Worm (Caenorhabditis elegans): ENCODE results near the gene C01B10.6.

C01B10.6 gene

DNA sequence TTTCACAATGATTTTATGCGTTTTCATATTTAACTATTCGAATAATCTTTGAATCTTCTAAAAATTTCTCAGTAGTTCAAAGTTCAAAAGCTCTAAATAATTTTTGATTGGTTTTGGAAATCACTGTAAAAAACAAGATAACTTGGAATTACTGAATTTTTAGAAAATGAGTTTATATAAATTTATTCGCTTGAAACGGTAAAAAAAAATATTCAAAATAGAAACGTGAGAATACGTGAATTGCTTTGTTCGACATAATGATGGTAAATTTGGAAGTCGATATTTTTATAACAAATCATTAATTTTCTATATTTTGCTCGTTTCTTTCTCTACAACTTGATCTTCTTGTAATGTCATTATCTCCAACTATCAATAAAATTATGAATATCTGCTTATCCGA lies 16.6 kb upstream of the C01B10.6 start, which contains the start of gene C01B10.44:
Gene C01B10.44 (plus strand): TSS at position 301 of the 400 bp plus-strand sequence.
- no peak for TF ChIP-seq aly-2 (tag; optimal IDR thresholded peaks at IDR 0.05)
- TF ChIP-seq lin-39 (tag; optimal IDR thresholded peaks at IDR 0.05): no peak
- TF ChIP-seq hmg-11 (tag; optimal IDR thresholded peaks at IDR 0.05): no peak
- TF ChIP-seq ZK546.5 (tag; optimal IDR thresholded peaks at IDR 0.05): no peak
- TF ChIP-seq nhr-77 (tag; optimal IDR thresholded peaks at IDR 0.05): no peak
- TF ChIP-seq ceh-28 (tag; optimal IDR thresholded peaks at IDR 0.05): no peak

DNA sequence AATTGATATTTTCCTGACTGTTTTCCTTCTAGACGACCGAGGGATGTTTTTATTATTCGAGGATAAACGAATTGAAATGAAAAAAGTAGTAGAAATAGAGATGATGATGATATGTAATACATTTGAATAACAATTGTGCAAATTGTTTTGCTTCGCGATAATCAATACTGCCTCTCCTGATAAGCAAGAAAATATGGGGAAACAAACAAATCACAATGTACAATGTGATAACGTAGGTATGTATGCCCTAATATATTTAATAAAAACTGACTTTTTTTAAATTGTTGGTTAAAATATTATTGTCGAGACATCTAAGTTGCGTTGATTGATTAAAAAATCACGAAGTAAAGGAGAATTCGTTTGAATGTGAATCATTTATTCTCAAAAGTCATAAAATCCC lies 12.2 kb upstream of the C01B10.6 start, which contains the start of gene cest-5.2:
Gene cest-5.2 (minus strand): TSS at position 128 of the 400 bp plus-strand sequence.
- TF ChIP-seq pqm-1 (tag; optimal IDR thresholded peaks at IDR 0.05): peak; percentile 9
- no peak for TF ChIP-seq nhr-28 (tag; optimal IDR thresholded peaks at IDR 0.05)
- TF ChIP-seq fos-1 (tag; optimal IDR thresholded peaks at IDR 0.05): no peak
- peak; percentile 26 for TF ChIP-seq pha-4 (tag; optimal IDR thresholded peaks at IDR 0.05)
- TF ChIP-seq ceh-82 (tag; optimal IDR thresholded peaks at IDR 0.05): no peak
- no peak for TF ChIP-seq R02D3.7 (tag; optimal IDR thresholded peaks at IDR 0.05)
- no peak for TF ChIP-seq fkh-2 (tag; optimal IDR thresholded peaks at IDR 0.05)
- no peak for TF ChIP-seq sea-2 (GFP tag; optimal IDR thresholded peaks at IDR 0.05)
- no peak for TF ChIP-seq eor-1 (tag; optimal IDR thresholded peaks at IDR 0.05)
- no peak for TF ChIP-seq daf-12 (tag; optimal IDR thresholded peaks at IDR 0.05)
- no peak for TF ChIP-seq nhr-237 (tag; optimal IDR thresholded peaks at IDR 0.05)
- no peak for TF ChIP-seq snpc-4 (tag; optimal IDR thresholded peaks at IDR 0.05)
- no peak for TF ChIP-seq unc-62 (GFP tag; optimal IDR thresholded peaks at IDR 0.05)
- peak; percentile 67 for TF ChIP-seq elt-2 (tag; optimal IDR thresholded peaks at IDR 0.05)
- TF ChIP-seq ceh-28 (tag; optimal IDR thresholded peaks at IDR 0.05): peak; percentile 14
- no peak for TF ChIP-seq ceh-16 (tag; optimal IDR thresholded peaks at IDR 0.05)
- TF ChIP-seq nhr-67 (tag; optimal IDR thresholded peaks at IDR 0.05): no peak
- no peak for TF ChIP-seq jun-1 (tag; optimal IDR thresholded peaks at IDR 0.05)

DNA sequence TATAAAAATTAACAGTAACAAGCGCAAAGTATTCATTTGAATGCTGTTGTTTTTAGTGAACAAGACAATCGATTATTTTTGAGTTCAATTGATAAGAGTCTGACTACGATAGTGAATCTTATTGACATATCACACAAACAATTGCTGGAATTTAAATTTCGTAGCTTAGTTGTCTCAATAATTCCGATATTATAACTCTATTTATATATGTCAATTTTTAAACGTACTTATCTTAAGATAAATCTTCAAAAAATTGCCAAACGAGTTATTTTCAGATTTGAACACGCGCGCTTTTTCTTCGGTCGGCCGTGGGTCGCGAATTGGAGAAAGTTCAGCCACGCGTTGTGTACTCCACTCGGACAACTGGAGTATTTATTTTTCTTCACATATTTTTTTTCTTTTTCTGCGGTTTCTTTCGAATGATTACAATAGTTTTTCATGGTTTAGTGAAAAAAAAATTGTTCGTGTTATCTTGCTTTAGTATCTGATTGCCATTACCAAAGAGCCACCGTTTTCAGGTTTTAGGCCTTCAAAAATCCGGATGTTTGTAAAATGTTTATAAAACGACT lies 8.2 kb upstream of the C01B10.6 start, which contains the start of the genes cest-5.1 and C01B10.9:
Gene cest-5.1 (minus strand): TSS at position 51 of the 569 bp plus-strand sequence.
Gene C01B10.9 (plus strand): TSS at position 519 of the 569 bp plus-strand sequence.
- TF ChIP-seq ceh-82 (tag; optimal IDR thresholded peaks at IDR 0.05): no peak
- no peak for TF ChIP-seq nhr-25 (tag; optimal IDR thresholded peaks at IDR 0.05)
- TF ChIP-seq nfya-1 (tag; optimal IDR thresholded peaks at IDR 0.05; ENCODE audit: insufficient read depth): peak; percentile 80
- no peak for TF ChIP-seq unc-62 (GFP tag; optimal IDR thresholded peaks at IDR 0.05)
- peak; percentile 25 for TF ChIP-seq hmg-11 (tag; optimal IDR thresholded peaks at IDR 0.05)
- no peak for TF ChIP-seq mml-1 (tag; optimal IDR thresholded peaks at IDR 0.05)
- no peak for TF ChIP-seq nhr-76 (tag; optimal IDR thresholded peaks at IDR 0.05)
- no peak for TF ChIP-seq elt-3 (tag; optimal IDR thresholded peaks at IDR 0.05)
- peak; percentile 18 for TF ChIP-seq pqm-1 (tag; optimal IDR thresholded peaks at IDR 0.05)
- peak; percentile 37 for TF ChIP-seq ceh-28 (tag; optimal IDR thresholded peaks at IDR 0.05)
- TF ChIP-seq tbx-2 (tag; optimal IDR thresholded peaks at IDR 0.05): no peak
- peak; percentile 53 for TF ChIP-seq R02D3.7 (tag; optimal IDR thresholded peaks at IDR 0.05)
- TF ChIP-seq elt-2 (tag; optimal IDR thresholded peaks at IDR 0.05): peak; percentile 49
- no peak for TF ChIP-seq ztf-11 (tag; optimal IDR thresholded peaks at IDR 0.05)
- TF ChIP-seq fos-1 (tag; optimal IDR thresholded peaks at IDR 0.05): no peak
- TF ChIP-seq lin-39 (tag; optimal IDR thresholded peaks at IDR 0.05): no peak
- no peak for TF ChIP-seq zag-1 (tag; optimal IDR thresholded peaks at IDR 0.05)
- no peak for TF ChIP-seq ZK546.5 (tag; optimal IDR thresholded peaks at IDR 0.05)
- peak; percentile 83 for TF ChIP-seq lin-15B (tag; optimal IDR thresholded peaks at IDR 0.05)
- TF ChIP-seq lsy-12 (tag; optimal IDR thresholded peaks at IDR 0.05): peak; percentile 61
- no peak for TF ChIP-seq nhr-11 (tag; optimal IDR thresholded peaks at IDR 0.05)
- peak; percentile 31 for TF ChIP-seq snpc-4 (tag; optimal IDR thresholded peaks at IDR 0.05)
- TF ChIP-seq nhr-12 (tag; optimal IDR thresholded peaks at IDR 0.05): no peak
- TF ChIP-seq ceh-16 (tag; optimal IDR thresholded peaks at IDR 0.05): no peak
- no peak for TF ChIP-seq eor-1 (tag; optimal IDR thresholded peaks at IDR 0.05)
- TF ChIP-seq skn-1 (tag; optimal IDR thresholded peaks at IDR 0.05): no peak
- no peak for TF ChIP-seq nhr-67 (tag; optimal IDR thresholded peaks at IDR 0.05)
- no peak for TF ChIP-seq jun-1 (tag; optimal IDR thresholded peaks at IDR 0.05)
- no peak for TF ChIP-seq daf-12 (tag; optimal IDR thresholded peaks at IDR 0.05)
- TF ChIP-seq mdl-1 (tag; optimal IDR thresholded peaks at IDR 0.05): no peak
- no peak for TF ChIP-seq nhr-23 (tag; optimal IDR thresholded peaks at IDR 0.05)
- no peak for TF ChIP-seq ceh-9 (tag; optimal IDR thresholded peaks at IDR 0.05)
- peak; percentile 91 for TF ChIP-seq nhr-43 (tag; optimal IDR thresholded peaks at IDR 0.05; ENCODE audit: poor library complexity, severe bottlenecking)
- TF ChIP-seq pha-4 (tag; optimal IDR thresholded peaks at IDR 0.05): peak; percentile 78
- no peak for TF ChIP-seq nhr-77 (tag; optimal IDR thresholded peaks at IDR 0.05)
- no peak for TF ChIP-seq aly-2 (tag; optimal IDR thresholded peaks at IDR 0.05)
- no peak for TF ChIP-seq nhr-28 (tag; optimal IDR thresholded peaks at IDR 0.05)
- no peak for TF ChIP-seq fkh-10 (GFP tag; optimal IDR thresholded peaks at IDR 0.05)
- TF ChIP-seq ama-1 (optimal IDR thresholded peaks at IDR 0.05): no peak
- TF ChIP-seq egl-5 (tag; optimal IDR thresholded peaks at IDR 0.05): no peak
- TF ChIP-seq fkh-2 (tag; optimal IDR thresholded peaks at IDR 0.05): no peak
- TF ChIP-seq ztf-4 (tag; optimal IDR thresholded peaks at IDR 0.05): no peak
- no peak for TF ChIP-seq sea-2 (GFP tag; optimal IDR thresholded peaks at IDR 0.05)
- no peak for TF ChIP-seq egl-27 (tag; optimal IDR thresholded peaks at IDR 0.05)
- TF ChIP-seq nhr-237 (tag; optimal IDR thresholded peaks at IDR 0.05): no peak
- TF ChIP-seq elt-1 (tag; optimal IDR thresholded peaks at IDR 0.05): no peak

Measured in whole organism, L3 larva.